Worm (Caenorhabditis elegans) whole organism, L2 larva: ENCODE results near the gene dhrr-1.

Experiments used
- C34F6.9 ChIP-seq: fragments of 150-350 bp; optimal IDR thresholded peaks from 2 replicates; lab custom pipeline; 2014; ENCODE audit warnings: missing biosample characterization, missing genetic modification characterization
- R02D3.7 ChIP-seq: fragments of 150-350 bp; optimal IDR thresholded peaks from 2 replicates; lab custom pipeline; 2014; ENCODE audit warnings: missing biosample characterization, missing genetic modification characterization
- Y55F3AM.14 ChIP-seq: fragments of 200-800 bp; sonication (Bioruptor generic); optimal IDR thresholded peaks from 2 replicates; lab custom pipeline; 2018; ENCODE audit warnings: mild to moderate bottlenecking, missing genetic modification characterization, missing compliant biosample characterization
- ZK546.5 ChIP-seq: sonication (generic microtip); optimal IDR thresholded peaks from 2 replicates; lab custom pipeline; 2017; ENCODE audit warnings: missing biosample characterization, missing genetic modification characterization
- alr-1 ChIP-seq: fragments of 150-350 bp; optimal IDR thresholded peaks from 2 replicates; lab custom pipeline; 2014; ENCODE audit warnings: missing biosample characterization, missing genetic modification characterization
- aly-2 ChIP-seq: fragments of 150-350 bp; optimal IDR thresholded peaks from 2 replicates; lab custom pipeline; 2014; ENCODE audit warnings: missing biosample characterization, missing genetic modification characterization
- ama-1 ChIP-seq: fragments of 150-350 bp; optimal IDR thresholded peaks from 2 replicates; lab custom pipeline; 2018; ENCODE audit warnings: inconsistent platforms
- blmp-1 ChIP-seq: sonication (generic microtip); optimal IDR thresholded peaks from 2 replicates; lab custom pipeline; 2017; ENCODE audit warnings: missing genetic modification characterization, mild to moderate bottlenecking, missing compliant biosample characterization, antibody characterized with exemption, moderate library complexity; ENCODE audit not compliant: insufficient read depth
- ceh-16 ChIP-seq: fragments of 150-350 bp; optimal IDR thresholded peaks from 2 replicates; lab custom pipeline; 2014; ENCODE audit warnings: missing biosample characterization, missing genetic modification characterization
- ceh-82 ChIP-seq: fragments of 150-350 bp; optimal IDR thresholded peaks from 2 replicates; lab custom pipeline; 2014; ENCODE audit warnings: missing biosample characterization, missing genetic modification characterization
- crh-2 ChIP-seq: sonication (generic microtip); optimal IDR thresholded peaks from 2 replicates; lab custom pipeline; 2017; ENCODE audit warnings: missing biosample characterization, missing genetic modification characterization
- egl-27 ChIP-seq: sonication (generic microtip); optimal IDR thresholded peaks from 3 replicates; lab custom pipeline; 2017; ENCODE audit warnings: missing biosample characterization, missing genetic modification reagents, missing genetic modification characterization
- elt-1 ChIP-seq: fragments of 150-350 bp; optimal IDR thresholded peaks from 2 replicates; lab custom pipeline; 2014; ENCODE audit warnings: missing biosample characterization, missing genetic modification characterization
- fos-1 ChIP-seq: fragments of 150-350 bp; optimal IDR thresholded peaks from 2 replicates; lab custom pipeline; 2014; ENCODE audit warnings: missing biosample characterization, missing genetic modification characterization
- gmeb-1 ChIP-seq: fragments of 150-350 bp; optimal IDR thresholded peaks from 2 replicates; lab custom pipeline; 2014; ENCODE audit warnings: missing biosample characterization, missing genetic modification characterization
- lin-11 ChIP-seq: fragments of 150-350 bp; sonication (generic microtip); optimal IDR thresholded peaks from 2 replicates; lab custom pipeline; 2014; ENCODE audit warnings: missing biosample characterization, missing genetic modification characterization, inconsistent platforms, mixed read lengths
- lin-13 ChIP-seq: fragments of 150-350 bp; optimal IDR thresholded peaks from 2 replicates; lab custom pipeline; 2014; ENCODE audit warnings: missing biosample characterization, missing genetic modification reagents, missing genetic modification characterization
- lsy-2 ChIP-seq, 2 experiments: fragments of 150-350 bp in 1 of 2; sonication (generic microtip) in 1 of 2; optimal IDR thresholded peaks; 2 replicates each; lab custom pipeline; 2014 to 2017; ENCODE audit warnings: missing biosample characterization in 2 of 2, missing genetic modification characterization in 2 of 2
- mab-5 ChIP-seq: fragments of 150-350 bp; optimal IDR thresholded peaks from 2 replicates; lab custom pipeline; 2014; ENCODE audit warnings: missing biosample characterization, missing genetic modification characterization
- mdl-1 ChIP-seq, 2 experiments: fragments of 150-350 bp in 1 of 2; sonication (generic microtip) in 1 of 2; optimal IDR thresholded peaks; 2 replicates each; lab custom pipeline; 2017; ENCODE audit warnings: missing biosample characterization in 2 of 2, missing genetic modification characterization in 2 of 2
- nhr-11 ChIP-seq: fragments of 150-350 bp; optimal IDR thresholded peaks from 2 replicates; lab custom pipeline; 2014; ENCODE audit warnings: missing biosample characterization, missing genetic modification characterization
- nhr-129 ChIP-seq: fragments of 150-350 bp; optimal IDR thresholded peaks from 2 replicates; lab custom pipeline; 2014; ENCODE audit warnings: missing biosample characterization, missing genetic modification characterization
- nhr-21 ChIP-seq: fragments of 150-350 bp; optimal IDR thresholded peaks from 2 replicates; lab custom pipeline; 2014; ENCODE audit warnings: missing biosample characterization, missing genetic modification characterization
- nhr-25 ChIP-seq: fragments of 150-350 bp; sonication (generic microtip); optimal IDR thresholded peaks from 3 replicates; lab custom pipeline; 2014; ENCODE audit warnings: missing biosample characterization, missing genetic modification characterization
- nhr-6 ChIP-seq: fragments of 150-350 bp; optimal IDR thresholded peaks from 2 replicates; lab custom pipeline; 2014; ENCODE audit warnings: missing biosample characterization, missing genetic modification characterization
- nhr-77 ChIP-seq: fragments of 150-350 bp; optimal IDR thresholded peaks from 2 replicates; lab custom pipeline; 2014; ENCODE audit warnings: missing biosample characterization, missing genetic modification characterization
- peb-1 ChIP-seq: fragments of 150-350 bp; optimal IDR thresholded peaks from 2 replicates; lab custom pipeline; 2014; ENCODE audit warnings: missing biosample characterization, missing genetic modification characterization
- skn-1 ChIP-seq: sonication (generic microtip); optimal IDR thresholded peaks from 2 replicates; lab custom pipeline; 2017; ENCODE audit warnings: missing biosample characterization, missing genetic modification characterization
- sma-3 ChIP-seq: sonication (generic microtip); optimal IDR thresholded peaks from 2 replicates; lab custom pipeline; 2016; ENCODE audit warnings: missing genetic modification reagents, missing genetic modification characterization, missing compliant biosample characterization
- sma-9 ChIP-seq, 2 experiments: fragments of 150-350 bp in 1 of 2; sonication (generic microtip) in 1 of 2; optimal IDR thresholded peaks; 2 replicates each; lab custom pipeline; 2014 to 2016; ENCODE audit warnings: missing genetic modification characterization in 2 of 2, mild to moderate bottlenecking in 1 of 2, missing biosample characterization in 1 of 2, missing compliant biosample characterization in 1 of 2, missing genetic modification reagents in 1 of 2, moderate library complexity in 1 of 2
- snpc-4 ChIP-seq: fragments of 150-350 bp; optimal IDR thresholded peaks from 2 replicates; lab custom pipeline; 2014; ENCODE audit warnings: missing biosample characterization, missing genetic modification characterization
- unc-39 ChIP-seq: fragments of 150-350 bp; optimal IDR thresholded peaks from 2 replicates; lab custom pipeline; 2014; ENCODE audit warnings: missing biosample characterization, missing genetic modification characterization
- unc-55 ChIP-seq: fragments of 150-350 bp; sonication (generic microtip); optimal IDR thresholded peaks from 3 replicates; lab custom pipeline; 2014; ENCODE audit warnings: missing biosample characterization, missing genetic modification reagents, missing genetic modification characterization
- unc-62 ChIP-seq: fragments of 150-350 bp; optimal IDR thresholded peaks from 2 replicates; lab custom pipeline; 2014; ENCODE audit warnings: missing biosample characterization, missing genetic modification reagents, missing genetic modification characterization
- ztf-1 ChIP-seq: fragments of 200-800 bp; sonication (Bioruptor generic); conservative IDR thresholded peaks from 2 replicates; pipeline ENCODE4 v1.3.6; 2022; ENCODE audit warnings: missing genetic modification characterization, missing compliant biosample characterization
- ztf-11 ChIP-seq: sonication (generic microtip); optimal IDR thresholded peaks from 2 replicates; lab custom pipeline; 2017; ENCODE audit warnings: missing biosample characterization, missing genetic modification characterization
- ztf-4 ChIP-seq: fragments of 150-350 bp; optimal IDR thresholded peaks from 2 replicates; lab custom pipeline; 2014; ENCODE audit warnings: missing biosample characterization, missing genetic modification characterization

The dhrr-1 gene

DNA sequence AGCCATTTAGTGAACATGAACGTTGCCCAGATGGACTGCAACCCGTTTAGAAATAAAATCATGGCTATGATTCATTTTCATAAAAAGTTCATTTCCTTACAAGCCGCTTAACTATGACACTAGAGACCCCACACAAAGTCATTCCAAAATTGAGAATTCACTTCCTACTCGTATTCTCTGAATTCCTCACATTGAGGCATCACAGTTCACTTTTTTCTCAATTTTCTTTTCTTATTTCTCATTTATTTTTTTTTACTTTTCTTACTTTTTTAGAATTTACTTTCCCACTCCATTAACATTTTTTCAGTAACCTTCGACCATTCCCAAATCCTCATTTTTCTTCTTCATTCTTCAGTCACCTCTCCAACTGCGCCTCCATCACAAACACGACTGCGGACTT, at the start of gene dhrr-1:
TSS of gene dhrr-1 (plus strand) at position 301 of the 400 bp plus-strand sequence.
- TF ChIP-seq ceh-82 (tag; lab: Kevin White, UChicago) (no peak), lin-11 (tag; lab: Kevin White, UChicago) (no peak), nhr-25 (tag; lab: Kevin White, UChicago) (no peak), skn-1 (tag; lab: Kevin White, UChicago) (no peak), elt-1 (tag; lab: Kevin White, UChicago) (no peak), ZK546.5 (tag; lab: Kevin White, UChicago) (no peak), lin-13 (no peak), peb-1 (tag; lab: Kevin White, UChicago) (no peak), ztf-11 (tag; lab: Kevin White, UChicago) (no peak), C34F6.9 (tag; lab: Kevin White, UChicago) (no peak)

DNA sequence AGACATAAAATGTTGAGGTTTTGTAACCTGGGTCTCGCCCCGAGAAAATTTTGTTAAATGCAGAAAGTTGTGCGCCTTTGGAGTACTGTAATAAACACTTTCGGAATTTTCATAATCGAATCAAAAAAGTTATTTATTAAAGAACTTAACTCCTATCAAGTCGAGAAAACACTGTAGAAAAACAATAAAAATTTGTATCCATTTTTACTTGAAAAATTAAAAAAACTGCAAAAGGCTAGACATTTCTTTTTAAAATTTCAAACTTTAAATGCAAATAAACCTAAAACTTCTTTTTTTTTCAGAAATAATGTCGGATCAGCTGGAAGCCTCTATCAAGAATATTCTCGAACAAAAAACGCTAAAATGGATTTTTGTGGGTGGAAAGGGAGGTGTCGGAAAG, 49.7 kb upstream of the dhrr-1 start, which contains the start of gene asna-1:
TSS of gene asna-1 (plus strand) at position 301 of the 400 bp plus-strand sequence.
- TF ChIP-seq ceh-82 (tag; lab: Kevin White, UChicago) (no peak), egl-27 (no peak), ztf-1 (GFP tag; lab: Robert Waterston, UW) (no peak), mdl-1 (tag; optimal IDR thresholded peaks at IDR 0.05; lab: Kevin White, UChicago) (no peak), crh-2 (tag; lab: Kevin White, UChicago) (no peak), peb-1 (tag; lab: Kevin White, UChicago) (no peak), nhr-11 (no peak), lin-13 (no peak), elt-1 (tag; lab: Kevin White, UChicago) (no peak), unc-55 (no peak), snpc-4 (tag; lab: Kevin White, UChicago) (no peak), nhr-21 (tag; lab: Kevin White, UChicago) (no peak), lin-11 (tag; lab: Kevin White, UChicago) (no peak), lsy-2 (tag; optimal IDR thresholded peaks at IDR 0.05; lab: Kevin White, UChicago) (no peak), R02D3.7 (tag; lab: Kevin White, UChicago) (no peak)

DNA sequence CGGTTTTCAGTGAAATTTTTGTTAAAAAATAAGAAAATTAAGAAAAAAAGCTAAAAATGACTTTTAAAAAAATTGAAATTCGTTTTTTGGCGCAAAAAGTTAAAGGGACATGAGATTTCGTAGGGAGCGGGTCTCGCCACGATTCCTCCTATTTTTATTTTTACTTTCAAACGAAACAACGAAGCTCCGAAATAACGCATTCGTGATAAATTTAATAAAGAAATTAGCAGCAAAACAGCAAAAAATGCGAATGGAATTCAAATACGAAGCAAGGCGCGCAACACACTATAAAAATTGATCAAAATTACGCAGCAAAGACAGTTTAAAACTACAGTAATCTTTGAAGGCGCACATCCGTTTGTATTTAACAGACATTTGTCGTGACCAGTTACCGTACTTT, 44.7 kb upstream of the dhrr-1 start:
- TF ChIP-seq alr-1 (tag; lab: Kevin White, UChicago) (no peak), lin-13 (peak; percentile 39), sma-9 (GFP tag; optimal IDR thresholded peaks at IDR 0.05; lab: Kevin White, UChicago) (no peak), sma-9 (tag; optimal IDR thresholded peaks at IDR 0.05; lab: Kevin White, UChicago) (no peak), ztf-4 (tag; lab: Kevin White, UChicago) (no peak), ama-1 (lab: Kevin White, UChicago) (no peak), ceh-16 (tag; lab: Kevin White, UChicago) (no peak), blmp-1 (tag; lab: Kevin White, UChicago) (no peak), lsy-2 (tag; optimal IDR thresholded peaks at IDR 0.05; lab: Kevin White, UChicago) (peak; percentile 26 to 84), peb-1 (tag; lab: Kevin White, UChicago) (no peak), C34F6.9 (tag; lab: Kevin White, UChicago) (peak; percentile 64), nhr-129 (tag; lab: Kevin White, UChicago) (peak; percentile 39), aly-2 (tag; lab: Kevin White, UChicago) (no peak), ZK546.5 (tag; lab: Kevin White, UChicago) (no peak), skn-1 (tag; lab: Kevin White, UChicago) (no peak), nhr-21 (tag; lab: Kevin White, UChicago) (no peak), fos-1 (tag; lab: Kevin White, UChicago) (no peak), gmeb-1 (tag; lab: Kevin White, UChicago) (peak; percentile 66), snpc-4 (tag; lab: Kevin White, UChicago) (no peak), mab-5 (tag; lab: Kevin White, UChicago) (no peak), ceh-82 (tag; lab: Kevin White, UChicago) (no peak), unc-39 (tag; lab: Kevin White, UChicago) (no peak), nhr-25 (tag; lab: Kevin White, UChicago) (no peak), unc-55 (peak; percentile 83), Y55F3AM.14 (GFP tag; lab: Kevin White, UChicago) (no peak), unc-62 (GFP tag; lab: Kevin White, UChicago) (no peak), nhr-6 (tag; lab: Kevin White, UChicago) (no peak), crh-2 (tag; lab: Kevin White, UChicago) (peak; percentile 44)

DNA sequence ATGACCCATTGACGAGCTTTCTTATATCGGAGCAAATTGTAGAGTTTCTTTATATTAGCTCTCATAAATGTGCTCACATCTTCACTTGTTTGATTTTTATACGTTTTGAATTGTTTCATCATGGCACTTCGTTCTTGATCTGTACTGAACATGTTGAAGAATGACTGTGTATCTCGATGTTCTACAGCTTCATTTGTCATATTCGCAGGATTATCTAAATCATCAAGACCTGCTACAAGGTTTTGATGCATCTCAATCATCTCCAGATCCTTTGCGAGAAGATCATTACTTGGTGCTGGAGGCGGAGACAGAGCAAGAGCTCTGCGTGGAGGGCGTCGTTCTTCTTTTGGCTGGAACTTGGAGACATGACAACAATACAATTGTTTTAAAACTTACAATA, 41.2 kb upstream of the dhrr-1 start:
- TF ChIP-seq nhr-11 (no peak), elt-1 (tag; lab: Kevin White, UChicago) (no peak), ZK546.5 (tag; lab: Kevin White, UChicago) (no peak), nhr-77 (tag; lab: Kevin White, UChicago) (no peak), sma-3 (GFP tag; lab: Kevin White, UChicago) (no peak), ama-1 (lab: Kevin White, UChicago) (no peak)
- TF ChIP-seq, all 48 proteins: peak for 0
